Fruit fly (Drosophila melanogaster) S2 (cell line): ENCODE measurements around the gene mthl14.

Experiments
- CG8478 ChIP-seq: fragments of >200 bp; optimal IDR thresholded peaks from 2 replicates; lab custom pipeline; 2018
- CTCF ChIP-seq, 2 experiments: fragments of >200 bp; optimal IDR thresholded peaks; 2 replicates each; lab custom pipeline; 2018

- TF ChIP-seq CG8478 (lab: Kevin White, UChicago) (no peak), CTCF (optimal IDR thresholded peaks at IDR 0.05; lab: Kevin White, UChicago) (no peak)
Observed at dm6 chr3L:276736-277487, 29.6 kb downstream of the mthl14 start, which contains the start of gene RhoGEF3.
